Fruit fly (Drosophila melanogaster): ENCODE results near the gene CG34345.

CG34345 gene

dm6 chr2L:6647103-6647711 is 24.3 kb downstream of the CG34345 start (continued):
- TF ChIP-seq CG4404 (GFP tag; IDR thresholded peaks at IDR 0.05) (peak; percentile 89), fd102C (GFP tag; optimal IDR thresholded peaks at IDR 0.05) (peak; percentile 93), fd3F (GFP tag; optimal IDR thresholded peaks at IDR 0.05) (peak; percentile 96), GATAe (GFP tag; conservative IDR thresholded peaks at IDR 0.05) (peak; percentile 87), sqz (GFP tag; optimal IDR thresholded peaks at IDR 0.05) (peak; percentile 99), Sry-β (GFP tag; optimal IDR thresholded peaks at IDR 0.05) (peak; percentile 75), ac (GFP tag; optimal IDR thresholded peaks at IDR 0.05) (peak; percentile 98), prd (optimal IDR thresholded peaks at IDR 0.05) (no peak), prd (GFP tag; IDR thresholded peaks at IDR 0.05) (peak; percentile 99), CG11085 (GFP tag; IDR thresholded peaks at IDR 0.05) (peak; percentile 94), Oaz (GFP tag; IDR thresholded peaks at IDR 0.05) (peak; percentile 96), her (GFP tag; optimal IDR thresholded peaks at IDR 0.05) (peak; percentile 97), CG10462 (GFP tag; optimal IDR thresholded peaks at IDR 0.05) (peak; percentile 98), Rx (GFP tag; IDR thresholded peaks at IDR 0.05) (peak; percentile 96), CG2678 (tag; optimal IDR thresholded peaks at IDR 0.05) (peak; percentile 99), scrt (GFP tag; optimal IDR thresholded peaks at IDR 0.05) (peak; percentile 89), Scr (GFP tag; IDR thresholded peaks at IDR 0.05; ENCODE audit: partially characterized antibody) (peak; percentile 46; the same call in 1 of the 2 replicates), hth (optimal IDR thresholded peaks at IDR 0.05) (no peak), Rfx (GFP tag; IDR thresholded peaks at IDR 0.05) (peak; percentile 97), CG17568 (GFP tag; optimal IDR thresholded peaks at IDR 0.05) (peak; percentile 99), ara (GFP tag; IDR thresholded peaks at IDR 0.05) (peak; percentile 97), Asciz (GFP tag; optimal IDR thresholded peaks at IDR 0.05) (peak; percentile 99), ab (GFP tag; optimal IDR thresholded peaks at IDR 0.05) (peak; percentile 96), danr (GFP tag; IDR thresholded peaks at IDR 0.05) (peak; percentile 95), CG1233 (GFP tag; optimal IDR thresholded peaks at IDR 0.05) (peak; percentile 98), CG14050 (GFP tag; IDR thresholded peaks at IDR 0.05) (peak; percentile 97), CoRest (tag; optimal IDR thresholded peaks at IDR 0.05) (peak; percentile 98), sob (GFP tag; IDR thresholded peaks at IDR 0.05) (peak; percentile 96), z (GFP tag; IDR thresholded peaks at IDR 0.05) (peak; percentile 83), CG4854 (GFP tag; optimal IDR thresholded peaks at IDR 0.05) (peak; percentile 98), HLH4C (GFP tag; IDR thresholded peaks at IDR 0.05; ENCODE audit: partially characterized antibody) (peak; percentile 60; the same call in 2 of the 3 replicates), dpn (GFP tag; optimal IDR thresholded peaks at IDR 0.05) (peak; percentile 98 to 99), ftz-f1 (GFP tag; optimal IDR thresholded peaks at IDR 0.05) (peak; percentile 73), hbn (GFP tag; IDR thresholded peaks at IDR 0.05; ENCODE audit: partially characterized antibody) (0 out of 2 replicates have a peak, but pooled peaks have one; percentile 17), tx (GFP tag; optimal IDR thresholded peaks at IDR 0.05) (peak; percentile 98), CG3407 (GFP tag; optimal IDR thresholded peaks at IDR 0.05) (peak; percentile 97), Nf-YA (GFP tag; IDR thresholded peaks at IDR 0.05) (peak; percentile 94), Sin3A (optimal IDR thresholded peaks at IDR 0.05) (no peak), CG12155 (GFP tag; optimal IDR thresholded peaks at IDR 0.05) (peak; percentile 95), ro (GFP tag; IDR thresholded peaks at IDR 0.05) (peak; percentile 90), usp (GFP tag; optimal IDR thresholded peaks at IDR 0.05) (no peak), gsb-n (tag; optimal IDR thresholded peaks at IDR 0.05) (peak; percentile 99), CG3847 (GFP tag; IDR thresholded peaks at IDR 0.05) (peak; percentile 95), bab2 (GFP tag; optimal IDR thresholded peaks at IDR 0.05) (peak; percentile 99), CG6254 (GFP tag; optimal IDR thresholded peaks at IDR 0.05) (peak; percentile 98), cwo (GFP tag; optimal IDR thresholded peaks at IDR 0.05) (peak; percentile 96), p53 (GFP tag; optimal IDR thresholded peaks at IDR 0.05) (peak; percentile 95), Hr3 (GFP tag; optimal IDR thresholded peaks at IDR 0.05) (peak; percentile 97), CG10431 (GFP tag; optimal IDR thresholded peaks at IDR 0.05) (peak; percentile 94), otp (GFP tag; IDR thresholded peaks at IDR 0.05) (peak; percentile 98), run (tag; optimal IDR thresholded peaks at IDR 0.05) (peak; percentile 98)

All from whole organism, embryonic.